Worm (Caenorhabditis elegans) whole organism, L1 larva: ENCODE measurements around the gene F36H5.13.
"Not testable (repeated sequence)": the region's sequence is repeated elsewhere in the genome, so short reads cannot be mapped to it uniquely, and the experiment has no call there.

Experiments
- F16B12.6 ChIP-seq: fragments of 150-350 bp; optimal IDR thresholded peaks from 2 replicates; lab custom pipeline; 2014; ENCODE audit warnings: missing biosample characterization, missing genetic modification characterization
- Y116A8C.19 ChIP-seq: sonication (generic microtip); optimal IDR thresholded peaks from 2 replicates; lab custom pipeline; 2016; ENCODE audit warnings: missing compliant biosample characterization, missing genetic modification characterization, borderline replicate concordance
- aha-1 ChIP-seq: fragments of 150-350 bp; optimal IDR thresholded peaks from 2 replicates; lab custom pipeline; 2014; ENCODE audit warnings: missing biosample characterization, missing genetic modification characterization
- ceh-8 ChIP-seq: fragments of 200-800 bp; sonication (Bioruptor generic); optimal IDR thresholded peaks from 2 replicates; lab custom pipeline; 2018; ENCODE audit warnings: mild to moderate bottlenecking, missing genetic modification characterization, moderate library complexity, missing compliant biosample characterization
- ceh-82 ChIP-seq, 3 experiments: fragments of 150-350 bp in 1 of 3; sonication (generic microtip) in 2 of 3; optimal IDR thresholded peaks; 2 replicates each; lab custom pipeline; 2014 to 2017; ENCODE audit warnings: missing biosample characterization in 3 of 3, missing genetic modification characterization in 3 of 3
- dpl-1 ChIP-seq, 3 experiments: fragments of 150-350 bp in 2 of 3; sonication (generic microtip) in 1 of 3; optimal IDR thresholded peaks; 2 replicates each; lab custom pipeline; 2014 to 2017; ENCODE audit warnings: missing biosample characterization in 3 of 3, missing genetic modification characterization in 3 of 3, missing genetic modification reagents in 3 of 3
- efl-1 ChIP-seq, 4 experiments: fragments of 150-350 bp; optimal IDR thresholded peaks in 3 of 4; peaks in 1 of 4; 1 replicate in 1 of 4; 2 replicates in 3 of 4; lab custom pipeline; 2014; ENCODE audit warnings: missing biosample characterization in 2 of 4, missing genetic modification characterization in 2 of 4, missing genetic modification reagents in 2 of 4
- elt-2 ChIP-seq: sonication (generic microtip); optimal IDR thresholded peaks from 2 replicates; lab custom pipeline; 2016; ENCODE audit warnings: missing genetic modification characterization, mild to moderate bottlenecking, inconsistent platforms, missing compliant biosample characterization, missing genetic modification reagents
- ets-5 ChIP-seq: fragments of 200-800 bp; sonication (Bioruptor generic); IDR thresholded peaks from 2 replicates; pipeline ENCODE4 v1.3.6; 2022; ENCODE audit warnings: missing genetic modification characterization, missing compliant biosample characterization
- fkh-10 ChIP-seq: sonication (generic microtip); optimal IDR thresholded peaks from 2 replicates; lab custom pipeline; 2017; ENCODE audit warnings: missing biosample characterization, missing genetic modification reagents, missing genetic modification characterization
- fos-1 ChIP-seq: fragments of 150-350 bp; optimal IDR thresholded peaks from 2 replicates; lab custom pipeline; 2014; ENCODE audit warnings: missing biosample characterization, missing genetic modification characterization
- irx-1 ChIP-seq: sonication (generic microtip); optimal IDR thresholded peaks from 2 replicates; lab custom pipeline; 2016; ENCODE audit warnings: missing genetic modification characterization, missing compliant biosample characterization
- jun-1 ChIP-seq: fragments of 150-350 bp; optimal IDR thresholded peaks from 2 replicates; lab custom pipeline; 2014; ENCODE audit warnings: missing biosample characterization, missing genetic modification reagents, missing genetic modification characterization
- lin-15B ChIP-seq: fragments of 150-350 bp; sonication (generic microtip); optimal IDR thresholded peaks from 3 replicates; lab custom pipeline; 2014; ENCODE audit warnings: missing biosample characterization, missing genetic modification characterization
- lin-35 ChIP-seq, 2 experiments: fragments of 150-350 bp; optimal IDR thresholded peaks; 2 replicates each; lab custom pipeline; 2014; ENCODE audit warnings: missing biosample characterization in 2 of 2, missing genetic modification characterization in 2 of 2, missing genetic modification reagents in 2 of 2
- lir-3 ChIP-seq: sonication (generic microtip); optimal IDR thresholded peaks from 2 replicates; lab custom pipeline; 2016; ENCODE audit warnings: mild to moderate bottlenecking, missing genetic modification characterization, moderate library complexity, missing compliant biosample characterization; ENCODE audit not compliant: poor library complexity
- mef-2 ChIP-seq: fragments of 150-350 bp; optimal IDR thresholded peaks from 2 replicates; lab custom pipeline; 2014; ENCODE audit warnings: missing biosample characterization, missing genetic modification characterization
- nhr-12 ChIP-seq: sonication (generic microtip); optimal IDR thresholded peaks from 2 replicates; lab custom pipeline; 2017; ENCODE audit warnings: missing biosample characterization, missing genetic modification characterization
- nhr-20 ChIP-seq: sonication (generic microtip); optimal IDR thresholded peaks from 2 replicates; lab custom pipeline; 2016; ENCODE audit warnings: mild to moderate bottlenecking, missing genetic modification characterization, missing compliant biosample characterization
- nhr-237 ChIP-seq: fragments of 150-350 bp; optimal IDR thresholded peaks from 2 replicates; lab custom pipeline; 2014; ENCODE audit warnings: missing biosample characterization, missing genetic modification characterization
- nhr-47 ChIP-seq: sonication (generic microtip); optimal IDR thresholded peaks from 2 replicates; lab custom pipeline; 2016; ENCODE audit warnings: mild to moderate bottlenecking, missing genetic modification characterization, moderate library complexity, missing compliant biosample characterization
- nhr-76 ChIP-seq: sonication (generic microtip); optimal IDR thresholded peaks from 2 replicates; lab custom pipeline; 2017; ENCODE audit warnings: missing biosample characterization, missing genetic modification characterization
- nhr-77 ChIP-seq: fragments of 150-350 bp; optimal IDR thresholded peaks from 2 replicates; lab custom pipeline; 2014; ENCODE audit warnings: missing biosample characterization, missing genetic modification characterization
- nhr-85 ChIP-seq: sonication (generic microtip); peaks from one replicate; lab custom pipeline; 2016; ENCODE audit warnings: missing genetic modification characterization, inconsistent platforms, missing compliant biosample characterization
- pag-3 ChIP-seq: sonication (generic microtip); optimal IDR thresholded peaks from 2 replicates; lab custom pipeline; 2017; ENCODE audit warnings: missing genetic modification characterization, mild to moderate bottlenecking, missing compliant biosample characterization, antibody characterized with exemption, borderline replicate concordance; ENCODE audit not compliant: insufficient read depth
- pax-3 ChIP-seq: fragments of 200-800 bp; sonication (Bioruptor generic); optimal IDR thresholded peaks from 2 replicates; lab custom pipeline; 2018; ENCODE audit warnings: mild to moderate bottlenecking, missing genetic modification characterization, moderate library complexity, missing compliant biosample characterization
- skn-1 ChIP-seq: fragments of 150-350 bp; optimal IDR thresholded peaks from 2 replicates; lab custom pipeline; 2014; ENCODE audit warnings: missing biosample characterization, missing genetic modification characterization
- snu-23 ChIP-seq: sonication (generic microtip); optimal IDR thresholded peaks from 2 replicates; lab custom pipeline; 2016; ENCODE audit warnings: missing genetic modification characterization, missing compliant biosample characterization
- sptf-1 ChIP-seq: fragments of 150-350 bp; optimal IDR thresholded peaks from 2 replicates; lab custom pipeline; 2014; ENCODE audit warnings: missing biosample characterization, missing genetic modification characterization
- sup-37 ChIP-seq: fragments of 200-800 bp; sonication (Bioruptor generic); optimal IDR thresholded peaks from 2 replicates; lab custom pipeline; 2018; ENCODE audit warnings: mild to moderate bottlenecking, missing genetic modification characterization, missing compliant biosample characterization
- unc-130 ChIP-seq: fragments of 150-350 bp; optimal IDR thresholded peaks from 2 replicates; lab custom pipeline; 2017; ENCODE audit warnings: missing biosample characterization, missing genetic modification characterization, inconsistent platforms
- unc-62 ChIP-seq: fragments of 150-350 bp; optimal IDR thresholded peaks from 2 replicates; lab custom pipeline; 2014; ENCODE audit warnings: missing biosample characterization, missing genetic modification reagents, missing genetic modification characterization
- unc-86 ChIP-seq: sonication (generic microtip); optimal IDR thresholded peaks from 2 replicates; lab custom pipeline; 2016; ENCODE audit warnings: missing genetic modification characterization, missing compliant biosample characterization
- vab-15 ChIP-seq: sonication (generic microtip); optimal IDR thresholded peaks from 2 replicates; lab custom pipeline; 2017; ENCODE audit warnings: missing genotype, mild to moderate bottlenecking, missing genetic modification characterization, missing compliant biosample characterization

F36H5.13 gene

ce11 chrII:1775234-1775633 is 24.9 kb upstream of the F36H5.13 start, which contains the start of gene F36H5.14:
F36H5.14 (plus strand) TSS chrII:1775534.
- TF ChIP-seq nhr-85; nhr-20; vab-15 (tag; lab: Kevin White, UChicago): not testable (repeated sequence)

- TF ChIP-seq aha-1 (tag; lab: Kevin White, UChicago) = no peak
- no peak for TF ChIP-seq mef-2 (tag; lab: Kevin White, UChicago)
- no peak for TF ChIP-seq nhr-12 (tag; lab: Kevin White, UChicago)
- no peak for TF ChIP-seq pax-3 (tag; lab: Kevin White, UChicago)
- no peak for TF ChIP-seq lir-3 (tag; lab: Kevin White, UChicago)
- no peak for TF ChIP-seq nhr-77 (tag; lab: Kevin White, UChicago)
- TF ChIP-seq fkh-10 = no peak
- TF ChIP-seq skn-1 = no peak
- no peak for TF ChIP-seq ceh-82 (tag; optimal IDR thresholded peaks at IDR 0.05; lab: Kevin White, UChicago)
- TF ChIP-seq F16B12.6 = no peak
- TF ChIP-seq lin-15B (tag; lab: Kevin White, UChicago) = no peak
- no peak for TF ChIP-seq nhr-237 (tag; lab: Kevin White, UChicago)
- TF ChIP-seq unc-130 (tag; lab: Kevin White, UChicago) = no peak
- TF ChIP-seq sup-37 (GFP tag; lab: Kevin White, UChicago) = no peak
- TF ChIP-seq, all 84 proteins: peak for 0
Observed at ce11 chrII:1771785-1772184, 21.5 kb upstream of the F36H5.13 start, which contains the start of gene math-3. math-3 (plus strand) TSS chrII:1772085.

ce11 chrII:1771347-1771746 is 21.0 kb upstream of the F36H5.13 start, which contains the start of gene math-26:
math-26 (plus strand) TSS chrII:1771647.
- TF ChIP-seq fos-1, unc-86, nhr-47 (tag; lab: Kevin White, UChicago): not testable (repeated sequence)

- peak in 1 of 2 experiments; percentile 10 for TF ChIP-seq lin-35 (GFP tag; optimal IDR thresholded peaks at IDR 0.05; lab: Kevin White, UChicago)
- TF ChIP-seq elt-2 (tag; lab: Kevin White, UChicago) = peak; percentile 28
- not testable (repeated sequence) for TF ChIP-seq efl-1 (optimal IDR thresholded peaks at IDR 0.05; lab: Kevin White, UChicago)
- peak in 1 of 2 experiments; percentile 43 for TF ChIP-seq efl-1 (GFP tag; optimal IDR thresholded peaks at IDR 0.05 in 1 of 2; lab: Kevin White, UChicago)
Observed at ce11 chrII:1767458-1767857, 17.1 kb upstream of the F36H5.13 start.

- TF ChIP-seq ets-5 (GFP tag; lab: Robert Waterston, UW) = no peak
- no peak for TF ChIP-seq nhr-76
- TF ChIP-seq pax-3 (tag; lab: Kevin White, UChicago) = no peak
- no peak for TF ChIP-seq unc-62 (GFP tag; lab: Kevin White, UChicago)
- TF ChIP-seq unc-86 (tag; lab: Kevin White, UChicago) = no peak
- TF ChIP-seq jun-1 (tag; lab: Kevin White, UChicago) = no peak
- no peak for TF ChIP-seq elt-2 (tag; lab: Kevin White, UChicago)
- no peak for TF ChIP-seq efl-1 (optimal IDR thresholded peaks at IDR 0.05; lab: Kevin White, UChicago)
- TF ChIP-seq efl-1 (GFP tag; optimal IDR thresholded peaks at IDR 0.05 in 1 of 2; lab: Kevin White, UChicago) = no peak
- TF ChIP-seq pag-3 (tag; lab: Kevin White, UChicago) = no peak
- no peak for TF ChIP-seq sptf-1 (tag; lab: Kevin White, UChicago)
- TF ChIP-seq ceh-8 = no peak
- no peak for TF ChIP-seq snu-23 (GFP tag; lab: Kevin White, UChicago)
- no peak for TF ChIP-seq irx-1 (tag; lab: Kevin White, UChicago)
- no peak for TF ChIP-seq nhr-20
- no peak for TF ChIP-seq fos-1 (tag; lab: Kevin White, UChicago)
- no peak for TF ChIP-seq skn-1
- no peak for TF ChIP-seq dpl-1 (GFP tag; optimal IDR thresholded peaks at IDR 0.05; lab: Kevin White, UChicago)
- TF ChIP-seq Y116A8C.19 (tag; lab: Kevin White, UChicago) = no peak
- no peak for TF ChIP-seq lin-15B (tag; lab: Kevin White, UChicago)
- no peak for TF ChIP-seq nhr-47 (tag; lab: Kevin White, UChicago)
Observed at ce11 chrII:1766715-1767114, 16.4 kb upstream of the F36H5.13 start.
